Worm (Caenorhabditis elegans): ENCODE results near the gene C05B5.1.

Gene C05B5.1

DNA sequence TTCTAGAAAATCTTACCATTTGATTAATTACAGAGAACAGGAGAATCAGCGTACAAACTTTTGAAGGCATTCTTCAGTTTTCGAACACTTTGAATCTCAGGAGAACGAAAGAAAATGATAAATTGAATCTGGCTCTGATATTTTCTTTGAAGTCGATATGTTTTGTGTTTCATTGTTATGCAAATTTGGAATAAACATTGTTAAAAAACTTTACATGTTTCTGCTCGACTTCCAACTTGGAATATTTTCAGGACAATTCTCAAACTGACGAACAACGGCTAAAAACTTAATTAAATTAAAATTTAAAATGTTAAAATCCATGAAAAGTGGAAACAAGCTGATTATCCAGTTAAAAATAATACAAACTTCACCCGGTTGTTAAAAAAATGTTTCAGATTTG lies at the start of gene C05B5.1:
TSS of gene C05B5.1 (minus strand) at position 101 of the 400 bp plus-strand sequence.
- no peak for TF ChIP-seq nhr-90 (tag; optimal IDR thresholded peaks at IDR 0.05; ENCODE audit: poor library complexity)
- no peak for TF ChIP-seq tbx-2 (tag; optimal IDR thresholded peaks at IDR 0.05)
- no peak for TF ChIP-seq irx-1 (tag; optimal IDR thresholded peaks at IDR 0.05)
- no peak for TF ChIP-seq aly-2 (tag; optimal IDR thresholded peaks at IDR 0.05)
- no peak for TF ChIP-seq nhr-85 (tag)
- TF ChIP-seq unc-62 (GFP tag; optimal IDR thresholded peaks at IDR 0.05), result no peak
- no peak for TF ChIP-seq ama-1 (optimal IDR thresholded peaks at IDR 0.05)
- TF ChIP-seq jun-1 (tag; optimal IDR thresholded peaks at IDR 0.05), result no peak
- no peak for TF ChIP-seq ces-1 (GFP tag; optimal IDR thresholded peaks at IDR 0.05)
- TF ChIP-seq nhr-84 (tag; optimal IDR thresholded peaks at IDR 0.05), result no peak
- no peak for TF ChIP-seq rnt-1 (tag; optimal IDR thresholded peaks at IDR 0.05)
- no peak for TF ChIP-seq ets-5 (GFP tag; IDR thresholded peaks at IDR 0.05)
- TF ChIP-seq lin-13 (GFP tag; optimal IDR thresholded peaks at IDR 0.05), result no peak
- no peak for TF ChIP-seq fkh-4 (tag; optimal IDR thresholded peaks at IDR 0.05; ENCODE audit: borderline replicate concordance)
- no peak for TF ChIP-seq C16A3.4 (tag; optimal IDR thresholded peaks at IDR 0.05)
- no peak for TF ChIP-seq dsc-1 (tag; optimal IDR thresholded peaks at IDR 0.05)
- no peak for TF ChIP-seq mef-2 (tag; optimal IDR thresholded peaks at IDR 0.05)

ce11 chrIII:10037150-10037549 lies 48.9 kb upstream of the C05B5.1 start, which contains the start of gene M04D8.7:
TSS of gene M04D8.7 (plus strand) at chrIII:10037450.
- TF ChIP-seq lin-13 (GFP tag; optimal IDR thresholded peaks at IDR 0.05) (no peak), nhr-71 (tag; optimal IDR thresholded peaks at IDR 0.05) (peak; percentile 12), lsy-2 (tag; optimal IDR thresholded peaks at IDR 0.05) (no peak), fkh-8 (tag; optimal IDR thresholded peaks at IDR 0.05) (peak; percentile 41)

DNA sequence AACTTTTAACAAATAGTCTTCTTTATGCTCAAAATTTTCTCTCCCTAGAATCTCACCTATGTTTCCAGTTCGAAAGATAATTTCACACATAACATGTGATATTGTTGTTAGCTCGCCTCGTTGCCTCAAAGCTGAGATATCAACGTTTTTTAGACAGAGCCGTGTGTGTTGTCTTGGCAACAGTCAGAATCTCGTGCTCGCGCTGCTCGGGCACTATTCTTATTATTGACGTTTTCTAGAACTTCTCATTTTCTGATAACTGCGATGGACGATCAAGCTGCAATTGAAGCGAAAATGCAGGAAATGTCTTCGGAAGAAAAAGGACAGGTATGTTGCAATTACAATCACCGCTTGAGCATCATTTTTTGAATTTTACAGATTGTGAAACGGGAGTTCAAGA lies 47.5 kb upstream of the C05B5.1 start, which contains the start of gene xbx-3:
TSS of gene xbx-3 (plus strand) at position 163 of the 400 bp plus-strand sequence.
- TF ChIP-seq sox-4 (tag; optimal IDR thresholded peaks at IDR 0.05) (peak; percentile 84), C16A3.4 (tag; optimal IDR thresholded peaks at IDR 0.05) (no peak), pqm-1 (tag; optimal IDR thresholded peaks at IDR 0.05) (no peak), fkh-8 (tag; optimal IDR thresholded peaks at IDR 0.05) (peak; percentile 98), C04F5.9 (tag; optimal IDR thresholded peaks at IDR 0.05) (no peak), lin-13 (GFP tag; optimal IDR thresholded peaks at IDR 0.05) (no peak), nhr-90 (tag; optimal IDR thresholded peaks at IDR 0.05; ENCODE audit: poor library complexity) (no peak), egl-13 (tag; optimal IDR thresholded peaks at IDR 0.05) (no peak), nhr-28 (tag; optimal IDR thresholded peaks at IDR 0.05) (no peak), fkh-4 (tag; optimal IDR thresholded peaks at IDR 0.05; ENCODE audit: borderline replicate concordance) (no peak), zip-4 (GFP tag; optimal IDR thresholded peaks at IDR 0.05) (no peak), egl-27 (tag; optimal IDR thresholded peaks at IDR 0.05) (no peak), mep-1 (tag; optimal IDR thresholded peaks at IDR 0.05) (peak; percentile 20), elt-3 (tag; optimal IDR thresholded peaks at IDR 0.05) (no peak), grh-1 (GFP tag; IDR thresholded peaks at IDR 0.05) (no peak), nhr-47 (tag; optimal IDR thresholded peaks at IDR 0.05) (peak; percentile 79), nhr-11 (tag; optimal IDR thresholded peaks at IDR 0.05) (peak; percentile 66), xbp-1 (tag; optimal IDR thresholded peaks at IDR 0.05) (peak; percentile 27), unc-62 (GFP tag; optimal IDR thresholded peaks at IDR 0.05) (no peak), C34B4.2 (tag; optimal IDR thresholded peaks at IDR 0.05) (no peak), unc-130 (tag; optimal IDR thresholded peaks at IDR 0.05) (no peak), nhr-20 (tag; optimal IDR thresholded peaks at IDR 0.05) (peak; percentile 13), snpc-4 (tag; optimal IDR thresholded peaks at IDR 0.05) (no peak), ceh-90 (tag; optimal IDR thresholded peaks at IDR 0.05) (no peak), lin-14 (GFP tag; optimal IDR thresholded peaks at IDR 0.05) (no peak), Y116A8C.19 (tag; optimal IDR thresholded peaks at IDR 0.05; ENCODE audit: borderline replicate concordance) (no peak), jun-1 (tag; optimal IDR thresholded peaks at IDR 0.05) (no peak), hlh-4 (tag; optimal IDR thresholded peaks at IDR 0.05) (no peak), dpl-1 (GFP tag; optimal IDR thresholded peaks at IDR 0.05) (no peak), nhr-77 (tag; optimal IDR thresholded peaks at IDR 0.05) (no peak), lsy-2 (tag; optimal IDR thresholded peaks at IDR 0.05) (no peak), ceh-88 (GFP tag; IDR thresholded peaks at IDR 0.05) (no peak), pax-3 (tag; optimal IDR thresholded peaks at IDR 0.05) (peak; percentile 29), mef-2 (tag; optimal IDR thresholded peaks at IDR 0.05) (no peak), nhr-71 (tag; optimal IDR thresholded peaks at IDR 0.05) (peak; percentile 84), ztf-4 (tag; optimal IDR thresholded peaks at IDR 0.05) (peak; percentile 34), lin-39 (tag; optimal IDR thresholded peaks at IDR 0.05) (no peak), dsc-1 (tag; optimal IDR thresholded peaks at IDR 0.05) (peak; percentile 29), tbx-2 (tag; optimal IDR thresholded peaks at IDR 0.05) (no peak), hlh-17 (GFP tag; optimal IDR thresholded peaks at IDR 0.05; ENCODE audit: borderline replicate concordance) (no peak)

All from whole organism, L1 larva.